Worm (Caenorhabditis elegans) whole organism, L4 larva: Measurements from ENCODE around the gene T19D12.6.
"Not testable (repeated sequence)": the region's sequence is repeated elsewhere in the genome, so short reads cannot be mapped to it uniquely, and the experiment has no call there.

Source experiments
- R02D3.7 ChIP-seq: fragments of 150-350 bp; sonication (generic microtip); optimal IDR thresholded peaks from 3 replicates; lab custom pipeline; 2014; ENCODE audit warnings: missing biosample characterization, missing genetic modification characterization
- ceh-82 ChIP-seq: sonication (generic microtip); optimal IDR thresholded peaks from 2 replicates; lab custom pipeline; 2017; ENCODE audit warnings: missing biosample characterization, missing genetic modification characterization
- egl-27 ChIP-seq: sonication (generic microtip); optimal IDR thresholded peaks from 3 replicates; lab custom pipeline; 2017; ENCODE audit warnings: missing biosample characterization, missing genetic modification reagents, missing genetic modification characterization
- fkh-10 ChIP-seq: fragments of 150-350 bp; optimal IDR thresholded peaks from 2 replicates; lab custom pipeline; 2014; ENCODE audit warnings: missing biosample characterization, missing genetic modification reagents, missing genetic modification characterization
- lin-39 ChIP-seq: fragments of 150-350 bp; optimal IDR thresholded peaks from 2 replicates; lab custom pipeline; 2014; ENCODE audit warnings: missing biosample characterization, missing genetic modification reagents, missing genetic modification characterization
- lir-3 ChIP-seq: sonication (generic microtip); optimal IDR thresholded peaks from 2 replicates; lab custom pipeline; 2016; ENCODE audit warnings: mild to moderate bottlenecking, missing genetic modification characterization, missing compliant biosample characterization
- mdl-1 ChIP-seq, 2 experiments: fragments of 150-350 bp in 1 of 2; sonication (generic microtip) in 1 of 2; optimal IDR thresholded peaks; 2 replicates each; lab custom pipeline; 2014 to 2017; ENCODE audit warnings: missing biosample characterization in 2 of 2, missing genetic modification characterization in 2 of 2
- nhr-28 ChIP-seq: fragments of 150-350 bp; optimal IDR thresholded peaks from 2 replicates; lab custom pipeline; 2014; ENCODE audit warnings: missing biosample characterization, missing genetic modification characterization
- skn-1 ChIP-seq: fragments of 150-350 bp; optimal IDR thresholded peaks from 2 replicates; lab custom pipeline; 2014; ENCODE audit warnings: missing biosample characterization, missing genetic modification characterization
- snpc-4 ChIP-seq: fragments of 150-350 bp; optimal IDR thresholded peaks from 2 replicates; lab custom pipeline; 2014; ENCODE audit warnings: missing biosample characterization, missing genetic modification characterization
- unc-39 ChIP-seq: sonication (generic microtip); optimal IDR thresholded peaks from 2 replicates; lab custom pipeline; 2017; ENCODE audit warnings: missing biosample characterization, missing genetic modification characterization
- zag-1 ChIP-seq: fragments of 150-350 bp; optimal IDR thresholded peaks from 2 replicates; lab custom pipeline; 2014; ENCODE audit warnings: missing biosample characterization, missing genetic modification characterization

ce11 chrII:6627182-6627581 is 15.7 kb downstream of the T19D12.6 start, which contains the start of the genes F54H5.5 and F54H5.2:
- not testable (repeated sequence) for TF ChIP-seq zag-1; ceh-82 (tag; lab: Kevin White, UChicago); R02D3.7 (tag; lab: Kevin White, UChicago); lin-39 (tag; lab: Kevin White, UChicago); skn-1 (tag; lab: Kevin White, UChicago); fkh-10 (GFP tag; lab: Kevin White, UChicago); nhr-28 (tag; lab: Kevin White, UChicago); egl-27 (tag; lab: Kevin White, UChicago); mdl-1 (tag; optimal IDR thresholded peaks at IDR 0.05; lab: Kevin White, UChicago); snpc-4 (tag; lab: Kevin White, UChicago); lir-3 (tag; lab: Kevin White, UChicago); unc-39 (tag; lab: Kevin White, UChicago)
